Worm (Caenorhabditis elegans): ENCODE measurements around the gene F22B7.3.

Gene F22B7.3

ce11 chrIII:8639188-8639795 lies 9.4 kb upstream of the F22B7.3 start, which contains the start of gene fip-1 (continued):
- peak; percentile 57 for TF ChIP-seq madf-10 (tag; optimal IDR thresholded peaks at IDR 0.05)
- TF ChIP-seq akir-1 (GFP tag; optimal IDR thresholded peaks at IDR 0.05): no peak
- TF ChIP-seq hrde-1 (tag; optimal IDR thresholded peaks at IDR 0.05; ENCODE audit: borderline replicate concordance): peak; percentile 71
- 0 out of 2 replicates have a peak, but pooled peaks have one; percentile 70 for TF ChIP-seq aptf-3 (GFP tag; IDR thresholded peaks at IDR 0.05)
- TF ChIP-seq zfh-2 (GFP tag; conservative IDR thresholded peaks at IDR 0.05): no peak
- peak; percentile 62 for TF ChIP-seq F49E8.2 (tag; optimal IDR thresholded peaks at IDR 0.05; ENCODE audit: insufficient read depth)
- TF ChIP-seq ekl-4 (GFP tag; IDR thresholded peaks at IDR 0.05): peak; percentile 74
- peak; percentile 3 for TF ChIP-seq sptf-2 (GFP tag; optimal IDR thresholded peaks at IDR 0.05)
- no peak for TF ChIP-seq nhr-120 (GFP tag; IDR thresholded peaks at IDR 0.05)
- TF ChIP-seq xnd-1 (tag; optimal IDR thresholded peaks at IDR 0.05): no peak
- no peak for TF ChIP-seq Y53G8AR.9 (GFP tag; conservative IDR thresholded peaks at IDR 0.05)
- peak; percentile 39 for TF ChIP-seq ceh-27 (GFP tag; optimal IDR thresholded peaks at IDR 0.05)
- TF ChIP-seq B0261.1 (tag; optimal IDR thresholded peaks at IDR 0.05): peak; percentile 72
- peak; percentile 96 for TF ChIP-seq tbp1 (GFP tag; optimal IDR thresholded peaks at IDR 0.05)
- no peak for TF ChIP-seq Y53F4B.3 (GFP tag; IDR thresholded peaks at IDR 0.05)
- TF ChIP-seq Y56A3A.18 (GFP tag; IDR thresholded peaks at IDR 0.05): peak; percentile 71; the same call in 1 of the 2 replicates
- TF ChIP-seq snpc-1.3 (tag; optimal IDR thresholded peaks at IDR 0.05; ENCODE audit: insufficient read depth): peak; percentile 66
- TF ChIP-seq nhr-27 (tag; optimal IDR thresholded peaks at IDR 0.05): peak; percentile 52
- peak; percentile 49 for TF ChIP-seq ZK185.1 (tag; optimal IDR thresholded peaks at IDR 0.05; ENCODE audit: poor library complexity, severe bottlenecking)
- peak in 1 of 3 experiments; percentile 45 for TF ChIP-seq lin-35 (GFP tag; optimal IDR thresholded peaks at IDR 0.05)
- TF ChIP-seq attf-3 (GFP tag; conservative IDR thresholded peaks at IDR 0.05): peak; percentile 41; the same call in 1 of the 2 replicates

DNA sequence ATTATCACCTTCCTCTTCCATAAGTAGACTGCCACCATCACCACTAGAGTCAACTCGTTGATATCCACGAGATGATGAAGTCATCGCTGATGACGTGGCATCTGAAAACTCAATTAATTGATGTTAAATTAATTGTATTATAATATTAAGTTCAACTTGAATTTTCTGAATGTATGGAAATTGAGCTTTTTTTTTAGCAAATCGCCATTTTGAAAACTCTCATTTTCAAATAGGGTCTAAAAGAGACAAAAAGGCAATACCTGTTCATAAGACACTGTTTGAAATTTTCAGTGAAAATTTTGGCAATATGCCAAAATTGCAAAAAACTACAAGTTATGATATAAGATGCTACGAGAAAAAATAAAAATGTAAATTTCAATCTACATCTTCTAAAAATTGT lies 5.0 kb upstream of the F22B7.3 start, which contains the start of gene twk-7:
TSS of gene twk-7 (minus strand) at position 101 of the 400 bp plus-strand sequence.
- TF ChIP-seq lag-1 (GFP tag; IDR thresholded peaks at IDR 0.05) (no peak), nfyb-1 (GFP tag; IDR thresholded peaks at IDR 0.05) (no peak), nfya-1 (tag; optimal IDR thresholded peaks at IDR 0.05; ENCODE audit: borderline replicate concordance, insufficient read depth) (no peak), cebp-1 (GFP tag; IDR thresholded peaks at IDR 0.05) (no peak), cebp-1 (tag; optimal IDR thresholded peaks at IDR 0.05) (no peak), lin-26 (GFP tag; IDR thresholded peaks at IDR 0.05) (no peak), tbx-9 (tag; optimal IDR thresholded peaks at IDR 0.05; ENCODE audit: borderline replicate concordance) (no peak), madf-6 (GFP tag; IDR thresholded peaks at IDR 0.05) (no peak), Y79H2A.3 (GFP tag; conservative IDR thresholded peaks at IDR 0.05) (no peak), lin-40 (tag; optimal IDR thresholded peaks at IDR 0.05) (no peak), snpc-3.4 (tag; optimal IDR thresholded peaks at IDR 0.05) (no peak), egl-18 (GFP tag; IDR thresholded peaks at IDR 0.05) (no peak)

ce11 chrIII:8646021-8646420 lies 2.7 kb upstream of the F22B7.3 start:
- TF ChIP-seq athp-1 (tag; optimal IDR thresholded peaks at IDR 0.05): peak; percentile 34
- TF ChIP-seq D2030.7 (GFP tag; IDR thresholded peaks at IDR 0.05): peak; percentile 41; the same call in 1 of the 2 replicates
- no peak for TF ChIP-seq xnd-1 (tag; optimal IDR thresholded peaks at IDR 0.05)
- peak; percentile 83 for TF ChIP-seq B0261.1 (tag; optimal IDR thresholded peaks at IDR 0.05)
- peak; percentile 46; the same call in 1 of the 2 replicates for TF ChIP-seq pbrm-1 (GFP tag; IDR thresholded peaks at IDR 0.05)
- TF ChIP-seq dpl-1 (GFP tag; optimal IDR thresholded peaks at IDR 0.05): no peak
- peak; percentile 56 for TF ChIP-seq hmg-1.2 (GFP tag; IDR thresholded peaks at IDR 0.05)
- no peak for TF ChIP-seq mel-28 (tag; optimal IDR thresholded peaks at IDR 0.05; ENCODE audit: borderline replicate concordance)
- peak; percentile 98 for TF ChIP-seq tbp1 (GFP tag; optimal IDR thresholded peaks at IDR 0.05)
- TF ChIP-seq ZK185.1 (tag; optimal IDR thresholded peaks at IDR 0.05; ENCODE audit: poor library complexity, severe bottlenecking): peak; percentile 43
- peak; percentile 25 for TF ChIP-seq T07F8.4 (tag; optimal IDR thresholded peaks at IDR 0.05)
- TF ChIP-seq aptf-2 (GFP tag; conservative IDR thresholded peaks at IDR 0.05): no peak
- TF ChIP-seq F55B11.4 (tag; optimal IDR thresholded peaks at IDR 0.05; ENCODE audit: borderline replicate concordance, insufficient read depth): no peak
- TF ChIP-seq ztf-25 (GFP tag; IDR thresholded peaks at IDR 0.05): peak; percentile 85
- TF ChIP-seq snpc-3.4 (tag; optimal IDR thresholded peaks at IDR 0.05): peak; percentile 71
- TF ChIP-seq let-526 (GFP tag; IDR thresholded peaks at IDR 0.05): 0 out of 2 replicates have a peak, but pooled peaks have one; percentile 19

Measured in whole organism, young adult.